Worm (Caenorhabditis elegans) whole organism, midembryonic: Measurements from ENCODE around the gene C16C8.27.

ENCODE experiments used
- T22C8.4 ChIP-seq: fragments of 200-800 bp; sonication (Bioruptor generic); IDR thresholded peaks from 2 replicates; pipeline ENCODE4 v1.3.6; 2022; ENCODE audit warnings: missing genetic modification characterization, missing compliant biosample characterization
- flt-1 ChIP-seq: fragments of 200-800 bp; sonication (Bioruptor generic); IDR thresholded peaks from 2 replicates; pipeline ENCODE4 v1.3.6; 2022; ENCODE audit warnings: missing genetic modification characterization, missing compliant biosample characterization
- med-1 ChIP-seq: sonication (generic microtip); optimal IDR thresholded peaks from 2 replicates; lab custom pipeline; 2017; ENCODE audit warnings: missing genetic modification characterization, mild to moderate bottlenecking, missing compliant biosample characterization, antibody characterized with exemption, missing genetic modification reagents; ENCODE audit not compliant: insufficient read depth

- no peak for TF ChIP-seq med-1 (GFP tag; lab: Kevin White, UChicago)
- no peak for TF ChIP-seq T22C8.4 (GFP tag; lab: Robert Waterston, UW)
- no peak for TF ChIP-seq flt-1 (GFP tag; lab: Robert Waterston, UW)
Measured at ce11 chrII:3477171-3477570, 35.7 kb downstream of the C16C8.27 start, which contains the start of gene fbxb-104.
